Worm (Caenorhabditis elegans) whole organism, L1 larva: ENCODE measurements around the gene ZK822.10.

Experiments used
- elt-3 ChIP-seq, 6 experiments: fragments of 150-350 bp in 1 of 6; sonication (generic microtip); optimal IDR thresholded peaks; 2 replicates each; lab custom pipeline; 2017 to 2018; ENCODE audit warnings: missing biosample characterization in 6 of 6, missing genetic modification characterization in 6 of 6, inconsistent platforms in 1 of 6
- lin-15B ChIP-seq: fragments of 150-350 bp; sonication (generic microtip); optimal IDR thresholded peaks from 3 replicates; lab custom pipeline; 2014; ENCODE audit warnings: missing biosample characterization, missing genetic modification characterization
- lir-3 ChIP-seq: sonication (generic microtip); optimal IDR thresholded peaks from 2 replicates; lab custom pipeline; 2016; ENCODE audit warnings: mild to moderate bottlenecking, missing genetic modification characterization, moderate library complexity, missing compliant biosample characterization; ENCODE audit not compliant: poor library complexity
- nhr-237 ChIP-seq: fragments of 150-350 bp; optimal IDR thresholded peaks from 2 replicates; lab custom pipeline; 2014; ENCODE audit warnings: missing biosample characterization, missing genetic modification characterization
- snpc-4 ChIP-seq: fragments of 150-350 bp; optimal IDR thresholded peaks from 2 replicates; lab custom pipeline; 2014; ENCODE audit warnings: missing biosample characterization, missing genetic modification characterization
- ztf-4 ChIP-seq: fragments of 150-350 bp; optimal IDR thresholded peaks from 2 replicates; lab custom pipeline; 2014; ENCODE audit warnings: missing biosample characterization, missing genetic modification characterization

ce11 chrIV:11928388-11928787 lies 11.5 kb downstream of the ZK822.10 start:
- TF ChIP-seq nhr-237, result no peak
- TF ChIP-seq snpc-4 (tag; lab: Kevin White, UChicago), result no peak
- TF ChIP-seq lir-3 (tag; lab: Kevin White, UChicago), result no peak
- no peak for TF ChIP-seq lin-15B (tag; lab: Kevin White, UChicago)
- TF ChIP-seq elt-3 (tag; optimal IDR thresholded peaks at IDR 0.05; lab: Kevin White, UChicago), result peak in 2 of 6 experiments; percentile 20 to 21
- TF ChIP-seq ztf-4, result no peak
